Worm (Caenorhabditis elegans) whole organism, L1 larva: ENCODE measurements around the gene B0280.11.
A peak's percentile ranks its signal among the peaks of the same experiment; 100 is the strongest.

ENCODE experiments used
- C04F5.9 ChIP-seq: sonication (generic microtip); optimal IDR thresholded peaks from 2 replicates; lab custom pipeline; 2016; ENCODE audit warnings: missing genetic modification characterization, missing compliant biosample characterization
- C16A3.4 ChIP-seq: fragments of 150-350 bp; optimal IDR thresholded peaks from 2 replicates; lab custom pipeline; 2014; ENCODE audit warnings: missing biosample characterization, missing genetic modification characterization
- C34B4.2 ChIP-seq: sonication (generic microtip); optimal IDR thresholded peaks from 2 replicates; lab custom pipeline; 2017; ENCODE audit warnings: mild to moderate bottlenecking, missing genetic modification characterization, missing compliant biosample characterization
- F16B12.6 ChIP-seq: fragments of 150-350 bp; optimal IDR thresholded peaks from 2 replicates; lab custom pipeline; 2014; ENCODE audit warnings: missing biosample characterization, missing genetic modification characterization
- Y116A8C.19 ChIP-seq: sonication (generic microtip); optimal IDR thresholded peaks from 2 replicates; lab custom pipeline; 2016; ENCODE audit warnings: missing compliant biosample characterization, missing genetic modification characterization, borderline replicate concordance
- aly-2 ChIP-seq: fragments of 150-350 bp; optimal IDR thresholded peaks from 2 replicates; lab custom pipeline; 2014; ENCODE audit warnings: missing biosample characterization, missing genetic modification characterization
- ama-1 ChIP-seq: fragments of 150-350 bp; optimal IDR thresholded peaks from 2 replicates; lab custom pipeline; 2014
- blmp-1 ChIP-seq: fragments of 150-350 bp; optimal IDR thresholded peaks from 2 replicates; lab custom pipeline; 2014; ENCODE audit warnings: missing biosample characterization, missing genetic modification characterization
- dpl-1 ChIP-seq, 3 experiments: fragments of 150-350 bp in 2 of 3; sonication (generic microtip) in 1 of 3; optimal IDR thresholded peaks; 2 replicates each; lab custom pipeline; 2014 to 2017; ENCODE audit warnings: missing biosample characterization in 3 of 3, missing genetic modification characterization in 3 of 3, missing genetic modification reagents in 3 of 3
- dsc-1 ChIP-seq: sonication (generic microtip); optimal IDR thresholded peaks from 2 replicates; lab custom pipeline; 2016; ENCODE audit warnings: mild to moderate bottlenecking, missing genetic modification characterization, missing compliant biosample characterization
- efl-1 ChIP-seq, 4 experiments: fragments of 150-350 bp; optimal IDR thresholded peaks in 3 of 4; peaks in 1 of 4; 1 replicate in 1 of 4; 2 replicates in 3 of 4; lab custom pipeline; 2014; ENCODE audit warnings: missing biosample characterization in 2 of 4, missing genetic modification characterization in 2 of 4, missing genetic modification reagents in 2 of 4
- efl-3 ChIP-seq: fragments of 200-800 bp; sonication (Bioruptor generic); optimal IDR thresholded peaks from 2 replicates; lab custom pipeline; 2018; ENCODE audit warnings: mild to moderate bottlenecking, missing genetic modification characterization, missing compliant biosample characterization
- elt-2 ChIP-seq: sonication (generic microtip); optimal IDR thresholded peaks from 2 replicates; lab custom pipeline; 2016; ENCODE audit warnings: missing genetic modification characterization, mild to moderate bottlenecking, inconsistent platforms, missing compliant biosample characterization, missing genetic modification reagents
- fkh-8 ChIP-seq: sonication (generic microtip); optimal IDR thresholded peaks from 2 replicates; lab custom pipeline; 2016; ENCODE audit warnings: mild to moderate bottlenecking, missing genetic modification characterization, missing compliant biosample characterization
- grh-1 ChIP-seq: fragments of 200-800 bp; sonication (Bioruptor generic); IDR thresholded peaks from 2 replicates; pipeline ENCODE4 v1.3.6; 2022; ENCODE audit warnings: missing genetic modification reagents, missing genetic modification characterization, missing compliant biosample characterization
- hlh-17 ChIP-seq: fragments of 200-800 bp; sonication (Bioruptor generic); optimal IDR thresholded peaks from 2 replicates; lab custom pipeline; 2018; ENCODE audit warnings: missing genetic modification characterization, mild to moderate bottlenecking, missing compliant biosample characterization, moderate library complexity, borderline replicate concordance
- irx-1 ChIP-seq: sonication (generic microtip); optimal IDR thresholded peaks from 2 replicates; lab custom pipeline; 2016; ENCODE audit warnings: missing genetic modification characterization, missing compliant biosample characterization
- isw-1 ChIP-seq: fragments of 200-800 bp; sonication (Bioruptor generic); IDR thresholded peaks from 2 replicates; pipeline ENCODE4 v1.3.6; 2022; ENCODE audit warnings: missing genetic modification characterization, missing compliant biosample characterization
- jun-1 ChIP-seq: fragments of 150-350 bp; optimal IDR thresholded peaks from 2 replicates; lab custom pipeline; 2014; ENCODE audit warnings: missing biosample characterization, missing genetic modification reagents, missing genetic modification characterization
- lin-15B ChIP-seq: fragments of 150-350 bp; sonication (generic microtip); optimal IDR thresholded peaks from 3 replicates; lab custom pipeline; 2014; ENCODE audit warnings: missing biosample characterization, missing genetic modification characterization
- lin-35 ChIP-seq, 2 experiments: fragments of 150-350 bp; optimal IDR thresholded peaks; 2 replicates each; lab custom pipeline; 2014; ENCODE audit warnings: missing biosample characterization in 2 of 2, missing genetic modification characterization in 2 of 2, missing genetic modification reagents in 2 of 2
- lin-39 ChIP-seq: fragments of 150-350 bp; optimal IDR thresholded peaks from 2 replicates; lab custom pipeline; 2014; ENCODE audit warnings: missing biosample characterization, missing genetic modification reagents, missing genetic modification characterization
- lir-3 ChIP-seq: sonication (generic microtip); optimal IDR thresholded peaks from 2 replicates; lab custom pipeline; 2016; ENCODE audit warnings: mild to moderate bottlenecking, missing genetic modification characterization, moderate library complexity, missing compliant biosample characterization; ENCODE audit not compliant: poor library complexity
- mab-9 ChIP-seq: fragments of 200-800 bp; sonication (Bioruptor generic); IDR thresholded peaks from 2 replicates; pipeline ENCODE4 v1.3.6; 2022; ENCODE audit warnings: missing genetic modification reagents, missing genetic modification characterization, missing compliant biosample characterization
- mdl-1 ChIP-seq, 2 experiments: fragments of 150-350 bp; optimal IDR thresholded peaks; 2 replicates each; lab custom pipeline; 2014 to 2017; ENCODE audit warnings: missing biosample characterization in 2 of 2, missing genetic modification characterization in 2 of 2, inconsistent platforms in 1 of 2
- mef-2 ChIP-seq: fragments of 150-350 bp; optimal IDR thresholded peaks from 2 replicates; lab custom pipeline; 2014; ENCODE audit warnings: missing biosample characterization, missing genetic modification characterization
- nhr-11 ChIP-seq: fragments of 150-350 bp; optimal IDR thresholded peaks from 2 replicates; lab custom pipeline; 2014; ENCODE audit warnings: missing biosample characterization, missing genetic modification characterization
- nhr-19 ChIP-seq: fragments of 200-800 bp; sonication (Bioruptor generic); conservative IDR thresholded peaks from 2 replicates; pipeline ENCODE4 v1.3.6; 2022; ENCODE audit warnings: missing genetic modification characterization, missing compliant biosample characterization
- nhr-20 ChIP-seq: sonication (generic microtip); optimal IDR thresholded peaks from 2 replicates; lab custom pipeline; 2016; ENCODE audit warnings: mild to moderate bottlenecking, missing genetic modification characterization, missing compliant biosample characterization
- nhr-47 ChIP-seq: sonication (generic microtip); optimal IDR thresholded peaks from 2 replicates; lab custom pipeline; 2016; ENCODE audit warnings: mild to moderate bottlenecking, missing genetic modification characterization, moderate library complexity, missing compliant biosample characterization
- nhr-76 ChIP-seq: sonication (generic microtip); optimal IDR thresholded peaks from 2 replicates; lab custom pipeline; 2017; ENCODE audit warnings: missing biosample characterization, missing genetic modification characterization
- nhr-77 ChIP-seq: fragments of 150-350 bp; optimal IDR thresholded peaks from 2 replicates; lab custom pipeline; 2014; ENCODE audit warnings: missing biosample characterization, missing genetic modification characterization
- nhr-84 ChIP-seq: sonication (generic microtip); optimal IDR thresholded peaks from 2 replicates; lab custom pipeline; 2017; ENCODE audit warnings: missing biosample characterization, missing genetic modification characterization
- nhr-90 ChIP-seq: sonication (generic microtip); optimal IDR thresholded peaks from 2 replicates; lab custom pipeline; 2016; ENCODE audit warnings: mild to moderate bottlenecking, missing genetic modification characterization, missing compliant biosample characterization; ENCODE audit not compliant: poor library complexity
- pax-3 ChIP-seq: fragments of 200-800 bp; sonication (Bioruptor generic); optimal IDR thresholded peaks from 2 replicates; lab custom pipeline; 2018; ENCODE audit warnings: mild to moderate bottlenecking, missing genetic modification characterization, moderate library complexity, missing compliant biosample characterization
- rnt-1 ChIP-seq: sonication (generic microtip); optimal IDR thresholded peaks from 2 replicates; lab custom pipeline; 2016; ENCODE audit warnings: mild to moderate bottlenecking, missing genetic modification characterization, moderate library complexity, missing compliant biosample characterization
- skn-1 ChIP-seq: fragments of 150-350 bp; optimal IDR thresholded peaks from 2 replicates; lab custom pipeline; 2014; ENCODE audit warnings: missing biosample characterization, missing genetic modification characterization
- sox-4 ChIP-seq: sonication (generic microtip); optimal IDR thresholded peaks from 2 replicates; lab custom pipeline; 2016; ENCODE audit warnings: missing genetic modification characterization, missing compliant biosample characterization
- sup-37 ChIP-seq: fragments of 200-800 bp; sonication (Bioruptor generic); optimal IDR thresholded peaks from 2 replicates; lab custom pipeline; 2018; ENCODE audit warnings: mild to moderate bottlenecking, missing genetic modification characterization, missing compliant biosample characterization
- tlp-1 ChIP-seq: fragments of 150-350 bp; optimal IDR thresholded peaks from 2 replicates; lab custom pipeline; 2014; ENCODE audit warnings: missing biosample characterization, missing genetic modification characterization
- unc-86 ChIP-seq: sonication (generic microtip); optimal IDR thresholded peaks from 2 replicates; lab custom pipeline; 2016; ENCODE audit warnings: missing genetic modification characterization, missing compliant biosample characterization
- vab-15 ChIP-seq: sonication (generic microtip); optimal IDR thresholded peaks from 2 replicates; lab custom pipeline; 2017; ENCODE audit warnings: missing genotype, mild to moderate bottlenecking, missing genetic modification characterization, missing compliant biosample characterization
- xbp-1 ChIP-seq: sonication (generic microtip); optimal IDR thresholded peaks from 2 replicates; lab custom pipeline; 2016; ENCODE audit warnings: missing genetic modification characterization, missing compliant biosample characterization
- zag-1 ChIP-seq: fragments of 150-350 bp; optimal IDR thresholded peaks from 2 replicates; lab custom pipeline; 2014; ENCODE audit warnings: missing biosample characterization, missing genetic modification characterization
- ztf-11 ChIP-seq, 2 experiments: sonication (generic microtip); optimal IDR thresholded peaks; 2 replicates each; lab custom pipeline; 2016 to 2017; ENCODE audit warnings: missing genetic modification characterization in 2 of 2, missing biosample characterization in 1 of 2, missing compliant biosample characterization in 1 of 2

B0280.11 gene

DNA sequence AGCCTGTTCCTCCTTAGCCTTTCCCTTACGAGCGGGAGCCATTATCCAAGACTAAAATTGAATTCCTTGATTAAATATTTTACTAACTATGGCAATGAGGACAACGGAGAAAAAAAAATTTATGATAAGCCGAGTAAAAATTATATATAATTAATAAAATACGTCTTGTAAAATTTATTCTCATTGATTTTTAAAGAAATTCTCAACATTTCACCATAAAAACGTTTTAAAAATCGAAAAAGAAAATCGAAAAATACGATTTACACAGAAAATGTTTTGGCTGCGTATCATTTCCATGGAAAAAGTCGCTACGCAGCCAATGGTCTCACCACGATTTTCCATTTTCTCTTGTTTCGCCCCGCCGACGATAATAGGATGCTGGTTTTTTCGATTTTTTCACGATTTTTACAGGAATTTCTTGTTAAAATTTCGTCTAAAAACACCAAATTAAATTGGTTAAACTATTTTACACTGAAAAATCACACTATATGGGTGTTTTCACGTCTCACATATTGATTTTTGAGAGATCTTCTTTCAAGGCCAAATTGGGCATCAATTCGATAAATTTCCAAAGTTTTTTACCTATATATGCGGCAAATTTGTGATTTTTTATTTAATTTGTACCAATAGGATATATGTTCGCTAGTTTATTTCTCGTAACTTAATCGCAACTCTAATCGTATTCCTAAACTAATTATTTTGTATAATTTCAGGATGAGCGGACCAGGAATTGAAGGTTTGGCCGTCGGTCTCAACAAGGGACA, 41.6 kb upstream of the B0280.11 start, which contains the start of the genes rps-14 and rpl-36 (continued):
- no peak for TF ChIP-seq Y116A8C.19
- peak; percentile 47 for TF ChIP-seq aly-2 (tag; lab: Kevin White, UChicago)
- peak in 1 of 2 experiments; percentile 82 for TF ChIP-seq mdl-1 (tag; optimal IDR thresholded peaks at IDR 0.05; lab: Kevin White, UChicago)
- peak; percentile 78 for TF ChIP-seq C04F5.9 (tag; lab: Kevin White, UChicago)
- peak; percentile 92 for TF ChIP-seq nhr-90 (tag; lab: Kevin White, UChicago)
- TF ChIP-seq nhr-11: peak; percentile 30
- TF ChIP-seq isw-1 (GFP tag; lab: Robert Waterston, UW): peak; percentile 94
- peak; percentile 92 for TF ChIP-seq nhr-19
- TF ChIP-seq grh-1 (GFP tag; lab: Robert Waterston, UW): peak; percentile 70
- TF ChIP-seq elt-2 (tag; lab: Kevin White, UChicago): peak; percentile 44
- TF ChIP-seq mab-9 (GFP tag; lab: Robert Waterston, UW): peak; percentile 59
- no peak for TF ChIP-seq efl-3 (GFP tag; lab: Kevin White, UChicago)
- TF ChIP-seq dpl-1 (GFP tag; optimal IDR thresholded peaks at IDR 0.05; lab: Kevin White, UChicago): peak; percentile 83 to 86 (median 86)
- TF ChIP-seq lin-15B (tag; lab: Kevin White, UChicago): peak; percentile 90
- no peak for TF ChIP-seq C34B4.2 (tag; lab: Kevin White, UChicago)
- TF ChIP-seq jun-1 (tag; lab: Kevin White, UChicago): peak; percentile 86
- TF ChIP-seq vab-15 (tag; lab: Kevin White, UChicago): peak; percentile 5
- TF ChIP-seq F16B12.6 (tag; lab: Kevin White, UChicago): peak; percentile 69
- peak; percentile 30 for TF ChIP-seq ama-1 (lab: Kevin White, UChicago)
- TF ChIP-seq blmp-1 (tag; lab: Kevin White, UChicago): peak; percentile 93
- TF ChIP-seq unc-86 (tag; lab: Kevin White, UChicago): peak; percentile 80
- TF ChIP-seq lin-35 (GFP tag; optimal IDR thresholded peaks at IDR 0.05; lab: Kevin White, UChicago): peak; percentile 88 to 93
- TF ChIP-seq zag-1: peak; percentile 51
- TF ChIP-seq ztf-11 (tag; optimal IDR thresholded peaks at IDR 0.05; lab: Kevin White, UChicago): peak in 1 of 2 experiments; percentile 75
- peak; percentile 83 for TF ChIP-seq irx-1
- TF ChIP-seq rnt-1 (tag; lab: Kevin White, UChicago): peak; percentile 90
- no peak for TF ChIP-seq hlh-17 (GFP tag; lab: Kevin White, UChicago)
- no peak for TF ChIP-seq tlp-1 (tag; lab: Kevin White, UChicago)
- TF ChIP-seq nhr-47 (tag; lab: Kevin White, UChicago): peak; percentile 92
- peak; percentile 27 for TF ChIP-seq mef-2 (tag; lab: Kevin White, UChicago)
- TF ChIP-seq pax-3: peak; percentile 72
- TF ChIP-seq C16A3.4: peak; percentile 96
- TF ChIP-seq lin-39 (tag; lab: Kevin White, UChicago): peak; percentile 62
- TF ChIP-seq fkh-8: peak; percentile 88
- TF ChIP-seq lir-3 (tag; lab: Kevin White, UChicago): peak; percentile 77
- TF ChIP-seq nhr-20 (tag; lab: Kevin White, UChicago): peak; percentile 94
- TF ChIP-seq nhr-76 (tag; lab: Kevin White, UChicago): no peak
- TF ChIP-seq skn-1 (tag; lab: Kevin White, UChicago): peak; percentile 94
- no peak for TF ChIP-seq sup-37 (GFP tag; lab: Kevin White, UChicago)
- TF ChIP-seq xbp-1 (tag; lab: Kevin White, UChicago): peak; percentile 94
- TF ChIP-seq efl-1 (optimal IDR thresholded peaks at IDR 0.05; lab: Kevin White, UChicago): peak; percentile 90 to 92
- TF ChIP-seq efl-1 (GFP tag; optimal IDR thresholded peaks at IDR 0.05 in 1 of 2; lab: Kevin White, UChicago): peak; percentile 82 to 97
- no peak for TF ChIP-seq nhr-84
- peak; percentile 89 for TF ChIP-seq dsc-1 (tag; lab: Kevin White, UChicago)
- TF ChIP-seq sox-4 (tag; lab: Kevin White, UChicago): peak; percentile 59
- TF ChIP-seq nhr-77 (tag; lab: Kevin White, UChicago): peak; percentile 90
